Worm (Caenorhabditis elegans) whole organism, L3 larva: Measurements from ENCODE around the gene Y43F8B.25.

Source experiments
- ceh-16 ChIP-seq: sonication (generic microtip); optimal IDR thresholded peaks from 2 replicates; lab custom pipeline; 2017; ENCODE audit warnings: missing biosample characterization, missing genetic modification characterization
- lin-15B ChIP-seq: fragments of 150-350 bp; optimal IDR thresholded peaks from 2 replicates; lab custom pipeline; 2014; ENCODE audit warnings: missing biosample characterization, missing genetic modification characterization
- lsy-12 ChIP-seq: sonication (generic microtip); optimal IDR thresholded peaks from 2 replicates; lab custom pipeline; 2016; ENCODE audit warnings: mild to moderate bottlenecking, missing genetic modification characterization, missing compliant biosample characterization
- nhr-11 ChIP-seq: fragments of 150-350 bp; optimal IDR thresholded peaks from 2 replicates; lab custom pipeline; 2014; ENCODE audit warnings: missing biosample characterization, missing genetic modification characterization
- snpc-4 ChIP-seq: fragments of 150-350 bp; optimal IDR thresholded peaks from 2 replicates; lab custom pipeline; 2014; ENCODE audit warnings: missing biosample characterization, missing genetic modification characterization

- TF ChIP-seq ceh-16 (tag; lab: Kevin White, UChicago) (no peak), lsy-12 (tag; lab: Kevin White, UChicago) (no peak), lin-15B (no peak), nhr-11 (no peak), snpc-4 (tag; lab: Kevin White, UChicago) (no peak)
Measured at ce11 chrV:19462020-19462419, 692 bp upstream of the Y43F8B.25 start, which contains the start of gene Y43F8B.15.
